Fruit fly (Drosophila melanogaster) Kc167 (cell line): ENCODE results near the gene CG9674.

Source experiments
- Myc ChIP-seq: fragments of >200 bp; optimal IDR thresholded peaks from 2 replicates; lab custom pipeline; 2017; ENCODE audit warnings: missing external identifiers
- Sin3A ChIP-seq: fragments of >200 bp; optimal IDR thresholded peaks from 2 replicates; lab custom pipeline; 2018; ENCODE audit warnings: missing external identifiers
- insv ChIP-seq: fragments of >200 bp; optimal IDR thresholded peaks from 3 replicates; lab custom pipeline; 2018; ENCODE audit warnings: missing external identifiers
- psq ChIP-seq: fragments of >200 bp; optimal IDR thresholded peaks from 2 replicates; lab custom pipeline; 2017; ENCODE audit warnings: missing external identifiers
- ttk ChIP-seq: sonication (Bioruptor generic); optimal IDR thresholded peaks from 2 replicates; lab custom pipeline; 2017; ENCODE audit warnings: missing external identifiers

- no peak for TF ChIP-seq psq
- no peak for TF ChIP-seq insv (lab: Kevin White, UChicago)
- no peak for TF ChIP-seq ttk (lab: Kevin White, UChicago)
- no peak for TF ChIP-seq Myc (lab: Kevin White, UChicago)
- no peak for TF ChIP-seq Sin3A
These were observed 48.9 kb downstream of the CG9674 start for dm6 chr3L:16758504-16759109.
